Fruit fly (Drosophila melanogaster): Measurements from ENCODE around the gene CG45081.

DNA sequence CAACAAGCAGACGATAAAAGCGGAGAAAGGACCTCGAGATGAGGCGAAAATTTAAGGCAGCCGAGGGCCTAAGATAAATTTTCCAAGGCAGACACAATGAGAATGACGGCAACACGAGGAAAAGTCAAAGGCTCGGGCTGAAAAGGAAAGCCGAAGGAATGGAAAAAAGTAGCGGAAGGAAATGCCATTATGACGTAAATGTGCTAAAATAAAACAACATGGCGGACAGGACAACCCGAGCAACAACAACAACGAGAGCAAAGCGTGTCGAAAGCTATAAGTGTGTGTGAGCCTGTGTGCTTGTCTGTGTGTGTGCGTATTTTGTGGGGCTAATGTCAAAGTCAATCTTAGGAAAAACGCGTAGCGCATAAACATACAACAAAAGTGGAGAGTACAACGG lies 36.4 kb upstream of the CG45081 start:
- TF ChIP-seq psq (optimal IDR thresholded peaks at IDR 0.05) (no peak), ttk (optimal IDR thresholded peaks at IDR 0.05) (no peak)

Measured in Kc167 (cell line).